Worm (Caenorhabditis elegans) whole organism, L1 larva: ENCODE measurements around the gene K01D12.1.

ENCODE experiments used
- C34B4.2 ChIP-seq: sonication (generic microtip); optimal IDR thresholded peaks from 2 replicates; lab custom pipeline; 2017; ENCODE audit warnings: mild to moderate bottlenecking, missing genetic modification characterization, missing compliant biosample characterization
- F16B12.6 ChIP-seq: fragments of 150-350 bp; optimal IDR thresholded peaks from 2 replicates; lab custom pipeline; 2014; ENCODE audit warnings: missing biosample characterization, missing genetic modification characterization
- Y116A8C.19 ChIP-seq: sonication (generic microtip); optimal IDR thresholded peaks from 2 replicates; lab custom pipeline; 2016; ENCODE audit warnings: missing compliant biosample characterization, missing genetic modification characterization, borderline replicate concordance
- alr-1 ChIP-seq: fragments of 200-800 bp; sonication (Bioruptor generic); optimal IDR thresholded peaks from 2 replicates; lab custom pipeline; 2018; ENCODE audit warnings: borderline replicate concordance, mild to moderate bottlenecking, missing genetic modification characterization, missing compliant biosample characterization
- aly-2 ChIP-seq: fragments of 150-350 bp; optimal IDR thresholded peaks from 2 replicates; lab custom pipeline; 2014; ENCODE audit warnings: missing biosample characterization, missing genetic modification characterization
- ama-1 ChIP-seq: fragments of 150-350 bp; optimal IDR thresholded peaks from 2 replicates; lab custom pipeline; 2014
- blmp-1 ChIP-seq: fragments of 150-350 bp; optimal IDR thresholded peaks from 2 replicates; lab custom pipeline; 2014; ENCODE audit warnings: missing biosample characterization, missing genetic modification characterization
- ceh-63 ChIP-seq: fragments of 200-800 bp; sonication (Bioruptor generic); optimal IDR thresholded peaks from 2 replicates; lab custom pipeline; 2018; ENCODE audit warnings: mild to moderate bottlenecking, missing genetic modification characterization, missing compliant biosample characterization
- ceh-90 ChIP-seq: sonication (generic microtip); optimal IDR thresholded peaks from 2 replicates; lab custom pipeline; 2016; ENCODE audit warnings: missing genetic modification characterization, missing compliant biosample characterization
- ces-1 ChIP-seq: fragments of 150-350 bp; optimal IDR thresholded peaks from 2 replicates; lab custom pipeline; 2014; ENCODE audit warnings: missing biosample characterization, missing genetic modification reagents, missing genetic modification characterization
- efl-1 ChIP-seq, 4 experiments: fragments of 150-350 bp; optimal IDR thresholded peaks in 3 of 4; peaks in 1 of 4; 1 replicate in 1 of 4; 2 replicates in 3 of 4; lab custom pipeline; 2014; ENCODE audit warnings: missing biosample characterization in 2 of 4, missing genetic modification characterization in 2 of 4, missing genetic modification reagents in 2 of 4
- egl-13 ChIP-seq: sonication (generic microtip); optimal IDR thresholded peaks from 2 replicates; lab custom pipeline; 2016; ENCODE audit warnings: missing genotype, missing genetic modification reagents, missing genetic modification characterization, missing compliant biosample characterization
- egl-27 ChIP-seq, 2 experiments: fragments of 150-350 bp in 1 of 2; sonication (generic microtip); optimal IDR thresholded peaks; 3 replicates each; lab custom pipeline; 2017 to 2018; ENCODE audit warnings: missing biosample characterization in 2 of 2, missing genetic modification characterization in 2 of 2, missing genetic modification reagents in 2 of 2
- elt-2 ChIP-seq: sonication (generic microtip); optimal IDR thresholded peaks from 2 replicates; lab custom pipeline; 2016; ENCODE audit warnings: missing genetic modification characterization, mild to moderate bottlenecking, inconsistent platforms, missing compliant biosample characterization, missing genetic modification reagents
- ets-5 ChIP-seq: fragments of 200-800 bp; sonication (Bioruptor generic); IDR thresholded peaks from 2 replicates; pipeline ENCODE4 v1.3.6; 2022; ENCODE audit warnings: missing genetic modification characterization, missing compliant biosample characterization
- fkh-10 ChIP-seq: sonication (generic microtip); optimal IDR thresholded peaks from 2 replicates; lab custom pipeline; 2017; ENCODE audit warnings: missing biosample characterization, missing genetic modification reagents, missing genetic modification characterization
- fos-1 ChIP-seq: fragments of 150-350 bp; optimal IDR thresholded peaks from 2 replicates; lab custom pipeline; 2014; ENCODE audit warnings: missing biosample characterization, missing genetic modification characterization
- grh-1 ChIP-seq: fragments of 200-800 bp; sonication (Bioruptor generic); IDR thresholded peaks from 2 replicates; pipeline ENCODE4 v1.3.6; 2022; ENCODE audit warnings: missing genetic modification reagents, missing genetic modification characterization, missing compliant biosample characterization
- hlh-4 ChIP-seq: sonication (generic microtip); optimal IDR thresholded peaks from 2 replicates; lab custom pipeline; 2016; ENCODE audit warnings: mild to moderate bottlenecking, missing genetic modification characterization, missing compliant biosample characterization
- hpl-2 ChIP-seq: fragments of 150-350 bp; optimal IDR thresholded peaks from 2 replicates; lab custom pipeline; 2014; ENCODE audit warnings: missing biosample characterization, missing genetic modification reagents, missing genetic modification characterization
- lin-13 ChIP-seq: fragments of 150-350 bp; optimal IDR thresholded peaks from 2 replicates; lab custom pipeline; 2014; ENCODE audit warnings: missing biosample characterization, missing genetic modification reagents, missing genetic modification characterization
- lin-14 ChIP-seq: fragments of 200-800 bp; sonication (Bioruptor generic); optimal IDR thresholded peaks from 2 replicates; lab custom pipeline; 2018; ENCODE audit warnings: mild to moderate bottlenecking, missing genetic modification characterization, moderate library complexity, missing compliant biosample characterization
- lsy-2 ChIP-seq, 2 experiments: fragments of 150-350 bp; optimal IDR thresholded peaks; 2 replicates each; lab custom pipeline; 2014; ENCODE audit warnings: missing biosample characterization in 2 of 2, missing genetic modification characterization in 2 of 2
- mab-9 ChIP-seq: fragments of 200-800 bp; sonication (Bioruptor generic); IDR thresholded peaks from 2 replicates; pipeline ENCODE4 v1.3.6; 2022; ENCODE audit warnings: missing genetic modification reagents, missing genetic modification characterization, missing compliant biosample characterization
- mdl-1 ChIP-seq, 2 experiments: fragments of 150-350 bp; optimal IDR thresholded peaks; 2 replicates each; lab custom pipeline; 2014 to 2017; ENCODE audit warnings: missing biosample characterization in 2 of 2, missing genetic modification characterization in 2 of 2, inconsistent platforms in 1 of 2
- mep-1 ChIP-seq: fragments of 150-350 bp; optimal IDR thresholded peaks from 2 replicates; lab custom pipeline; 2014; ENCODE audit warnings: missing biosample characterization, missing genetic modification characterization
- nhr-11 ChIP-seq: fragments of 150-350 bp; optimal IDR thresholded peaks from 2 replicates; lab custom pipeline; 2014; ENCODE audit warnings: missing biosample characterization, missing genetic modification characterization
- nhr-12 ChIP-seq: sonication (generic microtip); optimal IDR thresholded peaks from 2 replicates; lab custom pipeline; 2017; ENCODE audit warnings: missing biosample characterization, missing genetic modification characterization
- nhr-19 ChIP-seq: fragments of 200-800 bp; sonication (Bioruptor generic); conservative IDR thresholded peaks from 2 replicates; pipeline ENCODE4 v1.3.6; 2022; ENCODE audit warnings: missing genetic modification characterization, missing compliant biosample characterization
- nhr-20 ChIP-seq: sonication (generic microtip); optimal IDR thresholded peaks from 2 replicates; lab custom pipeline; 2016; ENCODE audit warnings: mild to moderate bottlenecking, missing genetic modification characterization, missing compliant biosample characterization
- nhr-237 ChIP-seq: fragments of 150-350 bp; optimal IDR thresholded peaks from 2 replicates; lab custom pipeline; 2014; ENCODE audit warnings: missing biosample characterization, missing genetic modification characterization
- nhr-28 ChIP-seq: fragments of 150-350 bp; optimal IDR thresholded peaks from 2 replicates; lab custom pipeline; 2014; ENCODE audit warnings: missing biosample characterization, missing genetic modification characterization
- nhr-47 ChIP-seq: sonication (generic microtip); optimal IDR thresholded peaks from 2 replicates; lab custom pipeline; 2016; ENCODE audit warnings: mild to moderate bottlenecking, missing genetic modification characterization, moderate library complexity, missing compliant biosample characterization
- nhr-71 ChIP-seq: sonication (generic microtip); optimal IDR thresholded peaks from 2 replicates; lab custom pipeline; 2016; ENCODE audit warnings: mild to moderate bottlenecking, missing genetic modification characterization, moderate library complexity, missing compliant biosample characterization
- nhr-85 ChIP-seq: sonication (generic microtip); peaks from one replicate; lab custom pipeline; 2016; ENCODE audit warnings: missing genetic modification characterization, inconsistent platforms, missing compliant biosample characterization
- nhr-90 ChIP-seq: sonication (generic microtip); optimal IDR thresholded peaks from 2 replicates; lab custom pipeline; 2016; ENCODE audit warnings: mild to moderate bottlenecking, missing genetic modification characterization, missing compliant biosample characterization; ENCODE audit not compliant: poor library complexity
- pag-3 ChIP-seq: sonication (generic microtip); optimal IDR thresholded peaks from 2 replicates; lab custom pipeline; 2017; ENCODE audit warnings: missing genetic modification characterization, mild to moderate bottlenecking, missing compliant biosample characterization, antibody characterized with exemption, borderline replicate concordance; ENCODE audit not compliant: insufficient read depth
- pax-3 ChIP-seq: fragments of 200-800 bp; sonication (Bioruptor generic); optimal IDR thresholded peaks from 2 replicates; lab custom pipeline; 2018; ENCODE audit warnings: mild to moderate bottlenecking, missing genetic modification characterization, moderate library complexity, missing compliant biosample characterization
- pqm-1 ChIP-seq: sonication (generic microtip); optimal IDR thresholded peaks from 3 replicates; lab custom pipeline; 2017; ENCODE audit warnings: missing biosample characterization, missing genetic modification characterization
- skn-1 ChIP-seq: fragments of 150-350 bp; optimal IDR thresholded peaks from 2 replicates; lab custom pipeline; 2014; ENCODE audit warnings: missing biosample characterization, missing genetic modification characterization
- snpc-4 ChIP-seq: fragments of 150-350 bp; optimal IDR thresholded peaks from 2 replicates; lab custom pipeline; 2014; ENCODE audit warnings: missing biosample characterization, missing genetic modification characterization
- sox-4 ChIP-seq: sonication (generic microtip); optimal IDR thresholded peaks from 2 replicates; lab custom pipeline; 2016; ENCODE audit warnings: missing genetic modification characterization, missing compliant biosample characterization
- sptf-1 ChIP-seq: fragments of 150-350 bp; optimal IDR thresholded peaks from 2 replicates; lab custom pipeline; 2014; ENCODE audit warnings: missing biosample characterization, missing genetic modification characterization
- sup-37 ChIP-seq: fragments of 200-800 bp; sonication (Bioruptor generic); optimal IDR thresholded peaks from 2 replicates; lab custom pipeline; 2018; ENCODE audit warnings: mild to moderate bottlenecking, missing genetic modification characterization, missing compliant biosample characterization
- tbx-2 ChIP-seq: sonication (generic microtip); optimal IDR thresholded peaks from 2 replicates; lab custom pipeline; 2016; ENCODE audit warnings: missing genetic modification characterization, missing compliant biosample characterization
- unc-130 ChIP-seq: fragments of 150-350 bp; optimal IDR thresholded peaks from 2 replicates; lab custom pipeline; 2017; ENCODE audit warnings: missing biosample characterization, missing genetic modification characterization, inconsistent platforms
- unc-62 ChIP-seq: fragments of 150-350 bp; optimal IDR thresholded peaks from 2 replicates; lab custom pipeline; 2014; ENCODE audit warnings: missing biosample characterization, missing genetic modification reagents, missing genetic modification characterization
- unc-86 ChIP-seq: sonication (generic microtip); optimal IDR thresholded peaks from 2 replicates; lab custom pipeline; 2016; ENCODE audit warnings: missing genetic modification characterization, missing compliant biosample characterization
- vab-15 ChIP-seq: sonication (generic microtip); optimal IDR thresholded peaks from 2 replicates; lab custom pipeline; 2017; ENCODE audit warnings: missing genotype, mild to moderate bottlenecking, missing genetic modification characterization, missing compliant biosample characterization
- xbp-1 ChIP-seq: sonication (generic microtip); optimal IDR thresholded peaks from 2 replicates; lab custom pipeline; 2016; ENCODE audit warnings: missing genetic modification characterization, missing compliant biosample characterization
- ztf-11 ChIP-seq, 2 experiments: sonication (generic microtip); optimal IDR thresholded peaks; 2 replicates each; lab custom pipeline; 2016 to 2017; ENCODE audit warnings: missing genetic modification characterization in 2 of 2, missing biosample characterization in 1 of 2, missing compliant biosample characterization in 1 of 2
- ztf-4 ChIP-seq: fragments of 150-350 bp; optimal IDR thresholded peaks from 2 replicates; lab custom pipeline; 2014; ENCODE audit warnings: missing biosample characterization, missing genetic modification characterization

K01D12.1 gene

ce11 chrV:12343419-12343969, 33.9 kb upstream of the K01D12.1 start, which contains the start of gene tomm-20 (continued):
- no peak for TF ChIP-seq alr-1 (tag; lab: Kevin White, UChicago)
- TF ChIP-seq xbp-1 (tag; lab: Kevin White, UChicago), result peak; percentile 93
- peak; percentile 87 for TF ChIP-seq ztf-4
- TF ChIP-seq nhr-237, result peak; percentile 74
- peak; percentile 97 for TF ChIP-seq nhr-47
- peak; percentile 92 for TF ChIP-seq unc-86 (tag; lab: Kevin White, UChicago)
- peak; percentile 91 for TF ChIP-seq egl-13 (tag; lab: Kevin White, UChicago)
- no peak for TF ChIP-seq unc-62 (GFP tag; lab: Kevin White, UChicago)
- peak; percentile 83 for TF ChIP-seq ama-1
- peak in 1 of 2 experiments; percentile 79 for TF ChIP-seq ztf-11 (tag; optimal IDR thresholded peaks at IDR 0.05; lab: Kevin White, UChicago)
- peak; percentile 52 for TF ChIP-seq pag-3 (tag; lab: Kevin White, UChicago)
- peak; percentile 97 for TF ChIP-seq nhr-71 (tag; lab: Kevin White, UChicago)
- TF ChIP-seq pqm-1, result no peak
- TF ChIP-seq ces-1, result no peak
- TF ChIP-seq F16B12.6 (tag; lab: Kevin White, UChicago), result peak; percentile 52
- TF ChIP-seq efl-1 (optimal IDR thresholded peaks at IDR 0.05; lab: Kevin White, UChicago), result peak; percentile 98 to 99
- peak; percentile 98 to 100 for TF ChIP-seq efl-1 (GFP tag; optimal IDR thresholded peaks at IDR 0.05 in 1 of 2; lab: Kevin White, UChicago)
- TF ChIP-seq sox-4, result peak; percentile 83
- peak; percentile 96 for TF ChIP-seq nhr-19
- TF ChIP-seq vab-15 (tag; lab: Kevin White, UChicago), result peak; percentile 58
- TF ChIP-seq aly-2 (tag; lab: Kevin White, UChicago), result peak; percentile 88
- TF ChIP-seq ceh-90 (tag; lab: Kevin White, UChicago), result peak; percentile 40
- TF ChIP-seq sup-37, result peak; percentile 78
- TF ChIP-seq sptf-1, result no peak
- TF ChIP-seq nhr-90, result peak; percentile 97
- TF ChIP-seq grh-1, result peak; percentile 93
- no peak for TF ChIP-seq egl-27 (tag; optimal IDR thresholded peaks at IDR 0.05; lab: Kevin White, UChicago)
- TF ChIP-seq ceh-63, result no peak
- TF ChIP-seq nhr-11 (tag; lab: Kevin White, UChicago), result peak; percentile 88
- peak; percentile 72 for TF ChIP-seq elt-2 (tag; lab: Kevin White, UChicago)
- peak; percentile 88 for TF ChIP-seq fos-1 (tag; lab: Kevin White, UChicago)
- TF ChIP-seq mep-1 (tag; lab: Kevin White, UChicago), result peak; percentile 99
- TF ChIP-seq nhr-85, result peak; percentile 97
- TF ChIP-seq tbx-2 (tag; lab: Kevin White, UChicago), result peak; percentile 95
- no peak for TF ChIP-seq nhr-28 (tag; lab: Kevin White, UChicago)
- peak; percentile 95 for TF ChIP-seq pax-3 (tag; lab: Kevin White, UChicago)
- TF ChIP-seq nhr-12, result no peak
- TF ChIP-seq snpc-4 (tag; lab: Kevin White, UChicago), result peak; percentile 90
- TF ChIP-seq blmp-1, result peak; percentile 87
- TF ChIP-seq hpl-2, result peak; percentile 69
- peak; percentile 95 for TF ChIP-seq lin-14 (GFP tag; lab: Kevin White, UChicago)
- no peak for TF ChIP-seq Y116A8C.19
- TF ChIP-seq lin-13 (GFP tag; lab: Kevin White, UChicago), result peak; percentile 92
- peak; percentile 95 for TF ChIP-seq nhr-20 (tag; lab: Kevin White, UChicago)
- peak; percentile 34 for TF ChIP-seq C34B4.2 (tag; lab: Kevin White, UChicago)
- TF ChIP-seq ets-5 (GFP tag; lab: Robert Waterston, UW), result no peak
- peak; percentile 89 for TF ChIP-seq mab-9
- peak; percentile 96 to 97 for TF ChIP-seq lsy-2 (tag; optimal IDR thresholded peaks at IDR 0.05; lab: Kevin White, UChicago)
- peak in 1 of 2 experiments; percentile 78 for TF ChIP-seq mdl-1 (tag; optimal IDR thresholded peaks at IDR 0.05; lab: Kevin White, UChicago)
- peak; percentile 39 for TF ChIP-seq fkh-10 (GFP tag; lab: Kevin White, UChicago)
- TF ChIP-seq skn-1 (tag; lab: Kevin White, UChicago), result peak; percentile 90
- peak; percentile 93 for TF ChIP-seq unc-130 (tag; lab: Kevin White, UChicago)
- no peak for TF ChIP-seq hlh-4 (tag; lab: Kevin White, UChicago)
